Worm (Caenorhabditis elegans) whole organism, L4/young adult: ENCODE results near the gene ttx-3.

Experiments
- W03F9.2 ChIP-seq: fragments of 150-350 bp; optimal IDR thresholded peaks from 2 replicates; lab custom pipeline; 2014; ENCODE audit warnings: missing biosample characterization, missing genetic modification characterization
- dao-5 ChIP-seq: sonication (generic microtip); optimal IDR thresholded peaks from 2 replicates; lab custom pipeline; 2016; ENCODE audit warnings: missing genotype, missing genetic modification characterization, moderate library complexity, missing compliant biosample characterization
- him-1 ChIP-seq: sonication (generic microtip); optimal IDR thresholded peaks from 2 replicates; lab custom pipeline; 2016; ENCODE audit warnings: missing genotype, missing genetic modification reagents, missing genetic modification characterization, missing compliant biosample characterization

The ttx-3 gene

DNA sequence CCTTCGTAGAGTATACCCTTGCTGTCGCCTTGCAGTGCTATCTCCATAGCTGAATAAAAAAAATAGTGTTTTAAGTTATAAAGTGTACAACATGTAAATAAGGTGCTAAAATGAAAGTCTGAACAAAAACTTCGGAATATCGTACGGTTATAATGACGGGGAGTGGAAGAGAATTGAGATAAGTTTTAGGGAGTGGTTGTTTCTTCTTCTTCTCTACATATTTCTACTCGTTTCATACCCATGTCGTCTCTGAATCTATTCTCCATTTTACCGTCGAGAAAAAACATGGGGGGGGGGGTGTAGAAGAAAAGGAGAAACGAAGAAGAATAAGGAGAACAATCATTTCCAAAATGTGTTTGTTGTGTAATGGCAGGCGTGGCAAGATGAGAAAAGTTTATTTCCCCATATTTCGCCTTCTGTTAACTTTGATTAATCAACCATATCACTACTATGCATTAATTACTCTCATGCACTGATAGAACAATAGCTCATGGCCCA, 52.7 kb downstream of the ttx-3 start, which contains the start of gene C44C10.9:
Gene C44C10.9 (minus strand): TSS at position 51 of the 498 bp plus-strand sequence.
- TF ChIP-seq W03F9.2 (tag; lab: Kevin White, UChicago) = no peak
- TF ChIP-seq dao-5 (tag; lab: Kevin White, UChicago) = no peak
- no peak for TF ChIP-seq him-1 (tag; lab: Kevin White, UChicago)
